Worm (Caenorhabditis elegans) whole organism, young adult: ENCODE measurements around the gene mcm-2.

ENCODE experiments used
- C06A6.2 ChIP-seq: fragments of 200-800 bp; sonication (Bioruptor generic); conservative IDR thresholded peaks from 2 replicates; pipeline ENCODE4 v1.3.6; 2022; ENCODE audit warnings: missing genetic modification characterization, missing compliant biosample characterization
- F22D6.2 ChIP-seq: sonication (generic microtip); optimal IDR thresholded peaks from 2 replicates; lab custom pipeline; 2016; ENCODE audit warnings: mild to moderate bottlenecking, missing genetic modification characterization, missing compliant biosample characterization
- attf-5 ChIP-seq: fragments of 200-800 bp; sonication (Bioruptor generic); optimal IDR thresholded peaks from 2 replicates; lab custom pipeline; 2018; ENCODE audit warnings: mild to moderate bottlenecking, missing genetic modification characterization, missing compliant biosample characterization
- dpl-1 ChIP-seq: fragments of 150-350 bp; optimal IDR thresholded peaks from 2 replicates; lab custom pipeline; 2014; ENCODE audit warnings: missing biosample characterization, missing genetic modification reagents, missing genetic modification characterization
- hsf-1 ChIP-seq: fragments of 200-800 bp; sonication (Bioruptor generic); IDR thresholded peaks from 2 replicates; pipeline ENCODE4 v1.3.6; 2022; ENCODE audit warnings: missing genetic modification reagents, missing genetic modification characterization, missing compliant biosample characterization
- let-526 ChIP-seq: fragments of 200-800 bp; sonication (Bioruptor generic); IDR thresholded peaks from 2 replicates; pipeline ENCODE4 v1.3.6; 2022; ENCODE audit warnings: missing genetic modification reagents, missing genetic modification characterization, missing compliant biosample characterization
- madf-6 ChIP-seq: fragments of 200-800 bp; sonication (Bioruptor generic); IDR thresholded peaks from 2 replicates; pipeline ENCODE4 v1.3.6; 2022; ENCODE audit warnings: missing genetic modification reagents, missing genetic modification characterization, missing compliant biosample characterization
- mel-28 ChIP-seq: sonication (generic microtip); optimal IDR thresholded peaks from 2 replicates; lab custom pipeline; 2016; ENCODE audit warnings: borderline replicate concordance, mild to moderate bottlenecking, missing genetic modification characterization, missing compliant biosample characterization
- nfyb-1 ChIP-seq: fragments of 200-800 bp; sonication (Bioruptor generic); IDR thresholded peaks from 2 replicates; pipeline ENCODE4 v1.3.6; 2022; ENCODE audit warnings: missing genetic modification reagents, missing genetic modification characterization, missing compliant biosample characterization
- snpc-1.1 ChIP-seq: sonication (generic microtip); optimal IDR thresholded peaks from 2 replicates; lab custom pipeline; 2017; ENCODE audit warnings: missing genetic modification characterization, mild to moderate bottlenecking, missing compliant biosample characterization, antibody characterized with exemption, moderate library complexity, missing genotype, missing genetic modification reagents; ENCODE audit not compliant: insufficient read depth
- snpc-4 ChIP-seq, 5 experiments: fragments of 150-350 bp in 1 of 5; sonication (generic microtip) in 4 of 5; optimal IDR thresholded peaks; 2 replicates each; lab custom pipeline; 2014 to 2018; ENCODE audit warnings: missing genetic modification characterization in 5 of 5, missing biosample characterization in 3 of 5, antibody characterized with exemption in 2 of 5, mild to moderate bottlenecking in 2 of 5, missing compliant biosample characterization in 2 of 5, missing genotype in 2 of 5, moderate library complexity in 2 of 5, missing genetic modification reagents in 1 of 5
- tbx-9 ChIP-seq: sonication (generic microtip); optimal IDR thresholded peaks from 2 replicates; lab custom pipeline; 2016; ENCODE audit warnings: borderline replicate concordance, missing genetic modification characterization, inconsistent platforms, missing compliant biosample characterization
- ztf-26 ChIP-seq: sonication (generic microtip); optimal IDR thresholded peaks from 2 replicates; lab custom pipeline; 2017; ENCODE audit warnings: missing genetic modification characterization, missing compliant biosample characterization
- ztf-6 ChIP-seq: fragments of 200-800 bp; sonication (Bioruptor generic); IDR thresholded peaks from 2 replicates; pipeline ENCODE4 v1.3.6; 2022; ENCODE audit warnings: missing genetic modification reagents, missing genetic modification characterization, missing compliant biosample characterization

- TF ChIP-seq snpc-1.1 (tag; lab: Kevin White, UChicago) (no peak), madf-6 (GFP tag; lab: Robert Waterston, UW) (no peak), nfyb-1 (no peak), snpc-4 (GFP tag; optimal IDR thresholded peaks at IDR 0.05; lab: Kevin White, UChicago) (no peak), snpc-4 (tag; optimal IDR thresholded peaks at IDR 0.05; lab: Kevin White, UChicago) (no peak), attf-5 (GFP tag; lab: Kevin White, UChicago) (no peak), hsf-1 (GFP tag; lab: Robert Waterston, UW) (no peak), F22D6.2 (no peak), mel-28 (tag; lab: Kevin White, UChicago) (no peak), ztf-26 (tag; lab: Kevin White, UChicago) (no peak), ztf-6 (no peak), let-526 (GFP tag; lab: Robert Waterston, UW) (no peak), dpl-1 (GFP tag; lab: Kevin White, UChicago) (no peak), tbx-9 (tag; lab: Kevin White, UChicago) (no peak), C06A6.2 (GFP tag; lab: Robert Waterston, UW) (no peak)
Measured at ce11 chrII:11952963-11953362, 53.5 kb downstream of the mcm-2 start.
